ENCODE assay signal across 6 worm cellular contexts in the genomic region with DNA sequence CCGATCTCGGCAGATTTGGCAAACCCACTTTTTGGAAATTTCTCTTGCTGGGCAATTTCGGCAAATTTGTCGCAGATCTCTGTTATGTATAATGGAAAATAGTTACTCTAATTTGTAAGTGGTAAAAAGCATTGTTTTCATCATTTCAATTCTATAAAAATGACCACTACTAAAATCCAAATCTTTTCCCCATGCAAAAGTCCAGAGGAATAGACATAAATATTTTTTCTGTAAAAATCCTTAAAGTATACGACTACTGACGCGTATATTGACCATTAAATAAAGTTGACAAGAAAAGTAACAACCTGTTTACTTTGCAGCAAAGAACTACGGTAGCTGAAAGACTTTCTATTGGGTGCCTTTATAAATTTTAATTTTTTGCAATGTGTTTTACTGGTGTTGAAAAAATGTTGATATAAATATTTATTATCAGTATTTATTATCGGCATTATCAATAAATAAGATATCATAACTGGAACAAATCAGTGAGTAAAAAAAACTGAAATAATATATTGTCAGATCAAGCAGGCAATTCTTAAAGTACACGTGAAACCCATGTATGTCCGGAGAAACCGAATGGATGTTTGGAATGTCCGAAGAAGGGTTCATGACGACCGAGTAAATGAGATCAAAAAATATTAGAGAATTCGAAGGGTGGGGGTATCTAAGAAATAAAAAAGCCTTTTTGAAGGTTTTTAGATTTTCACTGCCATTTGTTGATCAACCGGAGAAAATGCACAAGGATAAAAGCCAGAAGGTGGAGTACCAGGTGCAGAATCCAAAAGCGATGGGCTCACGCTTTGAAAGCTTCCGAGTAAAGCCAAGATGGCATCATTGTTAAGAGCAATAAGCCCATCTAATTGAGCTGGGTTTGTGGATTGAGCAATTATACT.
TF ChIP-seq lines count a peak whose summit lies in the region.

No protein-coding gene starts in this region.

TF ChIP-seq in whole organism, L1 larva, 84 proteins besides CTCF, POLR2A, EP300 and RAD21 (continues in another document):
- TF ChIP-seq isw-1 (GFP tag; IDR thresholded peaks at IDR 0.05; lab: Robert Waterston, UW) (no peak), pax-3 (tag; optimal IDR thresholded peaks at IDR 0.05; lab: Kevin White, UChicago) (peak; percentile 11), skn-1 (tag; optimal IDR thresholded peaks at IDR 0.05; lab: Kevin White, UChicago) (peak; percentile 3), nhr-71 (tag; optimal IDR thresholded peaks at IDR 0.05; lab: Kevin White, UChicago) (peak; percentile 77), elt-2 (tag; optimal IDR thresholded peaks at IDR 0.05; lab: Kevin White, UChicago) (peak; percentile 31), nhr-90 (tag; optimal IDR thresholded peaks at IDR 0.05; lab: Kevin White, UChicago; ENCODE audit: poor library complexity) (peak; percentile 78), hlh-4 (tag; optimal IDR thresholded peaks at IDR 0.05; lab: Kevin White, UChicago) (no peak), ztf-11 (tag; optimal IDR thresholded peaks at IDR 0.05; lab: Kevin White, UChicago) (peak in 1 of 2 experiments; percentile 6), mep-1 (tag; optimal IDR thresholded peaks at IDR 0.05; lab: Kevin White, UChicago) (no peak), nhr-20 (tag; optimal IDR thresholded peaks at IDR 0.05; lab: Kevin White, UChicago) (peak; percentile 52), snu-23 (GFP tag; optimal IDR thresholded peaks at IDR 0.05; lab: Kevin White, UChicago) (peak; percentile 55), grh-1 (GFP tag; IDR thresholded peaks at IDR 0.05; lab: Robert Waterston, UW) (no peak), nhr-47 (tag; optimal IDR thresholded peaks at IDR 0.05; lab: Kevin White, UChicago) (peak; percentile 66)

TF ChIP-seq in whole organism, L2 larva, 48 proteins besides CTCF, POLR2A, EP300 and RAD21 (continues in another document):
- TF ChIP-seq zag-1 (tag; optimal IDR thresholded peaks at IDR 0.05; lab: Kevin White, UChicago) (no peak), nhr-77 (tag; optimal IDR thresholded peaks at IDR 0.05; lab: Kevin White, UChicago) (no peak), ztf-11 (tag; optimal IDR thresholded peaks at IDR 0.05; lab: Kevin White, UChicago) (no peak), R02D3.7 (tag; optimal IDR thresholded peaks at IDR 0.05; lab: Kevin White, UChicago) (no peak), unc-55 (GFP tag; optimal IDR thresholded peaks at IDR 0.05; lab: Kevin White, UChicago) (no peak), gmeb-1 (tag; optimal IDR thresholded peaks at IDR 0.05; lab: Kevin White, UChicago) (no peak), mdl-1 (tag; optimal IDR thresholded peaks at IDR 0.05; lab: Kevin White, UChicago) (no peak), ceh-16 (tag; optimal IDR thresholded peaks at IDR 0.05; lab: Kevin White, UChicago) (no peak), unc-39 (tag; optimal IDR thresholded peaks at IDR 0.05; lab: Kevin White, UChicago) (no peak), sma-9 (GFP tag; optimal IDR thresholded peaks at IDR 0.05; lab: Kevin White, UChicago) (peak; percentile 52), sma-9 (tag; optimal IDR thresholded peaks at IDR 0.05; lab: Kevin White, UChicago) (no peak), ceh-82 (tag; optimal IDR thresholded peaks at IDR 0.05; lab: Kevin White, UChicago) (no peak), nhr-25 (tag; optimal IDR thresholded peaks at IDR 0.05; lab: Kevin White, UChicago) (peak; percentile 62), lin-39 (tag; optimal IDR thresholded peaks at IDR 0.05; lab: Kevin White, UChicago) (no peak)

TF ChIP-seq in whole organism, L3 larva, 47 proteins besides CTCF, POLR2A, EP300 and RAD21 (continues in another document):
- TF ChIP-seq ama-1 (optimal IDR thresholded peaks at IDR 0.05; lab: Kevin White, UChicago) (peak; percentile 98), egl-5 (tag; optimal IDR thresholded peaks at IDR 0.05; lab: Kevin White, UChicago) (no peak), daf-12 (tag; optimal IDR thresholded peaks at IDR 0.05; lab: Kevin White, UChicago) (no peak), R02D3.7 (tag; optimal IDR thresholded peaks at IDR 0.05; lab: Kevin White, UChicago) (peak; percentile 24), ceh-82 (tag; optimal IDR thresholded peaks at IDR 0.05; lab: Kevin White, UChicago) (peak; percentile 27), eor-1 (tag; optimal IDR thresholded peaks at IDR 0.05; lab: Kevin White, UChicago) (peak in 1 of 2 experiments; percentile 36), nhr-28 (tag; optimal IDR thresholded peaks at IDR 0.05; lab: Kevin White, UChicago) (peak; percentile 54), pqm-1 (tag; optimal IDR thresholded peaks at IDR 0.05; lab: Kevin White, UChicago) (peak; percentile 79), pha-4 (tag; optimal IDR thresholded peaks at IDR 0.05; lab: Kevin White, UChicago) (peak; percentile 34), egl-27 (tag; optimal IDR thresholded peaks at IDR 0.05; lab: Kevin White, UChicago) (no peak), lsy-12 (tag; optimal IDR thresholded peaks at IDR 0.05; lab: Kevin White, UChicago) (peak; percentile 63), zag-1 (tag; optimal IDR thresholded peaks at IDR 0.05; lab: Kevin White, UChicago) (no peak), elt-3 (tag; optimal IDR thresholded peaks at IDR 0.05; lab: Kevin White, UChicago) (peak in 1 of 3 experiments; percentile 67), snpc-4 (tag; optimal IDR thresholded peaks at IDR 0.05; lab: Kevin White, UChicago) (no peak)

TF ChIP-seq in whole organism, L4 larva, 104 proteins besides CTCF, POLR2A, EP300 and RAD21 (continues in another document):
- TF ChIP-seq jun-1 (tag; optimal IDR thresholded peaks at IDR 0.05; lab: Kevin White, UChicago) (no peak), mep-1 (tag; optimal IDR thresholded peaks at IDR 0.05; lab: Kevin White, UChicago) (peak; percentile 95), zfp-2 (tag; optimal IDR thresholded peaks at IDR 0.05; lab: Kevin White, UChicago) (no peak), nhr-77 (tag; optimal IDR thresholded peaks at IDR 0.05; lab: Kevin White, UChicago) (peak; percentile 35), gei-8 (GFP tag; optimal IDR thresholded peaks at IDR 0.05; lab: Kevin White, UChicago) (peak; percentile 73), lin-15B (tag; optimal IDR thresholded peaks at IDR 0.05; lab: Kevin White, UChicago) (no peak), nhr-48 (tag; optimal IDR thresholded peaks at IDR 0.05; lab: Kevin White, UChicago) (peak; percentile 39), zip-11 (GFP tag; IDR thresholded peaks at IDR 0.05; lab: Robert Waterston, UW) (no peak), lin-29 (GFP tag; IDR thresholded peaks at IDR 0.05; lab: Robert Waterston, UW) (no peak; the same call in 1 of the 2 replicates), R02D3.7 (tag; optimal IDR thresholded peaks at IDR 0.05; lab: Kevin White, UChicago) (no peak), T20F7.1 (GFP tag; optimal IDR thresholded peaks at IDR 0.05; lab: Kevin White, UChicago) (peak; percentile 57), mdt-29 (GFP tag; IDR thresholded peaks at IDR 0.05; lab: Robert Waterston, UW) (peak; percentile 75), F26F4.8 (GFP tag; conservative IDR thresholded peaks at IDR 0.05; lab: Robert Waterston, UW) (no peak), arid-1 (GFP tag; conservative IDR thresholded peaks at IDR 0.05; lab: Robert Waterston, UW) (peak; percentile 62), ces-1 (GFP tag; optimal IDR thresholded peaks at IDR 0.05; lab: Kevin White, UChicago) (no peak)

TF ChIP-seq in whole organism, late embryonic, 69 proteins besides CTCF, POLR2A, EP300 and RAD21:
- TF ChIP-seq elt-2 (tag; optimal IDR thresholded peaks at IDR 0.05; lab: Kevin White, UChicago): peak; percentile 12
- TF ChIP-seq dmd-4 (tag; optimal IDR thresholded peaks at IDR 0.05; lab: Kevin White, UChicago; ENCODE audit: borderline replicate concordance): no peak

TF ChIP-seq in whole organism, young adult, 124 proteins besides CTCF, POLR2A, EP300 and RAD21 (continues in another document):
- no peak for TF ChIP-seq F52B5.7 (tag; optimal IDR thresholded peaks at IDR 0.05; lab: Kevin White, UChicago)
- TF ChIP-seq tbp1 (GFP tag; optimal IDR thresholded peaks at IDR 0.05; lab: Kevin White, UChicago): no peak
- TF ChIP-seq ceh-58 (GFP tag; IDR thresholded peaks at IDR 0.05; lab: Robert Waterston, UW): no peak
- TF ChIP-seq tbx-9 (tag; optimal IDR thresholded peaks at IDR 0.05; lab: Kevin White, UChicago; ENCODE audit: borderline replicate concordance): no peak
- peak; percentile 52; the same call in 1 of the 2 replicates for TF ChIP-seq lin-26 (GFP tag; IDR thresholded peaks at IDR 0.05; lab: Robert Waterston, UW)
- TF ChIP-seq D2030.7 (GFP tag; IDR thresholded peaks at IDR 0.05; lab: Robert Waterston, UW): no peak
- TF ChIP-seq lir-1 (GFP tag; conservative IDR thresholded peaks at IDR 0.05; lab: Robert Waterston, UW): 0 out of 2 replicates have a peak, but pooled peaks have one; percentile 26
- no peak for TF ChIP-seq rpc-1 (optimal IDR thresholded peaks at IDR 0.05; lab: Kevin White, UChicago)
- no peak for TF ChIP-seq rpc-1 (tag; optimal IDR thresholded peaks at IDR 0.05; lab: Kevin White, UChicago)
- TF ChIP-seq mcd-1 (GFP tag; IDR thresholded peaks at IDR 0.05; lab: Robert Waterston, UW): no peak
- TF ChIP-seq nhr-27 (tag; optimal IDR thresholded peaks at IDR 0.05; lab: Kevin White, UChicago): peak; percentile 34
- TF ChIP-seq T07F8.4 (tag; optimal IDR thresholded peaks at IDR 0.05; lab: Kevin White, UChicago): no peak
- no peak for TF ChIP-seq lsl-1 (GFP tag; optimal IDR thresholded peaks at IDR 0.05; lab: Kevin White, UChicago)
- TF ChIP-seq efl-1 (GFP tag; optimal IDR thresholded peaks at IDR 0.05; lab: Kevin White, UChicago): no peak
- TF ChIP-seq hrde-1 (tag; optimal IDR thresholded peaks at IDR 0.05; lab: Kevin White, UChicago; ENCODE audit: borderline replicate concordance): no peak
- no peak for TF ChIP-seq snpc-3.4 (tag; optimal IDR thresholded peaks at IDR 0.05; lab: Kevin White, UChicago)
- no peak for TF ChIP-seq egl-44 (GFP tag; IDR thresholded peaks at IDR 0.05; lab: Robert Waterston, UW)
- peak; percentile 13 for TF ChIP-seq die-1 (tag; optimal IDR thresholded peaks at IDR 0.05; lab: Kevin White, UChicago)
- TF ChIP-seq let-607 (tag; optimal IDR thresholded peaks at IDR 0.05; lab: Kevin White, UChicago): peak in 1 of 2 experiments; percentile 63
- peak; percentile 28; the same call in 1 of the 2 replicates for TF ChIP-seq ekl-4 (GFP tag; IDR thresholded peaks at IDR 0.05; lab: Robert Waterston, UW)
- TF ChIP-seq rcor-1 (GFP tag; IDR thresholded peaks at IDR 0.05; lab: Robert Waterston, UW): no peak
- TF ChIP-seq ztf-18 (tag; optimal IDR thresholded peaks at IDR 0.05; lab: Kevin White, UChicago): no peak
- no peak for TF ChIP-seq nhr-120 (GFP tag; IDR thresholded peaks at IDR 0.05; lab: Robert Waterston, UW)
- TF ChIP-seq zim-3 (tag; optimal IDR thresholded peaks at IDR 0.05; lab: Kevin White, UChicago): peak; percentile 83
- TF ChIP-seq T26A5.8 (tag; optimal IDR thresholded peaks at IDR 0.05; lab: Kevin White, UChicago): no peak
- no peak for TF ChIP-seq egl-18 (GFP tag; IDR thresholded peaks at IDR 0.05; lab: Robert Waterston, UW)
- no peak for TF ChIP-seq ceh-40 (GFP tag; IDR thresholded peaks at IDR 0.05; lab: Robert Waterston, UW)
- no peak for TF ChIP-seq nhr-179 (tag; optimal IDR thresholded peaks at IDR 0.05; lab: Kevin White, UChicago)
- peak; percentile 19 for TF ChIP-seq B0035.1 (tag; optimal IDR thresholded peaks at IDR 0.05; lab: Kevin White, UChicago)
- TF ChIP-seq Y53F4B.3 (GFP tag; IDR thresholded peaks at IDR 0.05; lab: Robert Waterston, UW): no peak
